Worm (Caenorhabditis elegans) whole organism, L4 larva: ENCODE results near the gene clec-83.

Source experiments
- F37D6.2 ChIP-seq: sonication (generic microtip); optimal IDR thresholded peaks from 2 replicates; lab custom pipeline; 2016; ENCODE audit warnings: mild to moderate bottlenecking, missing genetic modification characterization, missing compliant biosample characterization
- F44E2.7 ChIP-seq: fragments of 200-800 bp; sonication (Bioruptor generic); IDR thresholded peaks from 2 replicates; pipeline ENCODE4 v2.1.2; 2022; ENCODE audit warnings: missing genetic modification characterization, missing compliant biosample characterization
- R02D3.7 ChIP-seq: fragments of 150-350 bp; sonication (generic microtip); optimal IDR thresholded peaks from 3 replicates; lab custom pipeline; 2014; ENCODE audit warnings: missing biosample characterization, missing genetic modification characterization
- ama-1 ChIP-seq: fragments of 150-350 bp; optimal IDR thresholded peaks from 2 replicates; lab custom pipeline; 2014; ENCODE audit warnings: inconsistent platforms, mixed read lengths
- ceh-82 ChIP-seq: sonication (generic microtip); optimal IDR thresholded peaks from 2 replicates; lab custom pipeline; 2017; ENCODE audit warnings: missing biosample characterization, missing genetic modification characterization
- fkh-10 ChIP-seq: fragments of 150-350 bp; optimal IDR thresholded peaks from 2 replicates; lab custom pipeline; 2014; ENCODE audit warnings: missing biosample characterization, missing genetic modification reagents, missing genetic modification characterization
- fos-1 ChIP-seq: fragments of 150-350 bp; optimal IDR thresholded peaks from 2 replicates; lab custom pipeline; 2014; ENCODE audit warnings: missing biosample characterization, missing genetic modification characterization
- lin-15B ChIP-seq: fragments of 150-350 bp; sonication (generic microtip); optimal IDR thresholded peaks from 3 replicates; lab custom pipeline; 2014; ENCODE audit warnings: missing biosample characterization, missing genetic modification characterization
- lin-29 ChIP-seq: fragments of 200-800 bp; sonication (Bioruptor generic); IDR thresholded peaks from 2 replicates; pipeline ENCODE4 v1.3.6; 2022; ENCODE audit warnings: missing genetic modification reagents, missing genetic modification characterization, missing compliant biosample characterization
- lin-39 ChIP-seq: fragments of 150-350 bp; optimal IDR thresholded peaks from 2 replicates; lab custom pipeline; 2014; ENCODE audit warnings: missing biosample characterization, missing genetic modification reagents, missing genetic modification characterization
- mdl-1 ChIP-seq, 2 experiments: fragments of 150-350 bp in 1 of 2; sonication (generic microtip) in 1 of 2; optimal IDR thresholded peaks; 2 replicates each; lab custom pipeline; 2014 to 2017; ENCODE audit warnings: missing biosample characterization in 2 of 2, missing genetic modification characterization in 2 of 2
- mdt-29 ChIP-seq: fragments of 200-800 bp; sonication (Bioruptor generic); IDR thresholded peaks from 2 replicates; pipeline ENCODE4 v1.3.6; 2022; ENCODE audit warnings: missing genetic modification reagents, missing genetic modification characterization, missing compliant biosample characterization
- snpc-1.2 ChIP-seq: fragments of 200-800 bp; sonication (Bioruptor generic); IDR thresholded peaks from 2 replicates; pipeline ENCODE4 v1.3.6; 2022; ENCODE audit warnings: missing genetic modification reagents, missing genetic modification characterization, missing compliant biosample characterization
- unc-39 ChIP-seq: sonication (generic microtip); optimal IDR thresholded peaks from 2 replicates; lab custom pipeline; 2017; ENCODE audit warnings: missing biosample characterization, missing genetic modification characterization

DNA sequence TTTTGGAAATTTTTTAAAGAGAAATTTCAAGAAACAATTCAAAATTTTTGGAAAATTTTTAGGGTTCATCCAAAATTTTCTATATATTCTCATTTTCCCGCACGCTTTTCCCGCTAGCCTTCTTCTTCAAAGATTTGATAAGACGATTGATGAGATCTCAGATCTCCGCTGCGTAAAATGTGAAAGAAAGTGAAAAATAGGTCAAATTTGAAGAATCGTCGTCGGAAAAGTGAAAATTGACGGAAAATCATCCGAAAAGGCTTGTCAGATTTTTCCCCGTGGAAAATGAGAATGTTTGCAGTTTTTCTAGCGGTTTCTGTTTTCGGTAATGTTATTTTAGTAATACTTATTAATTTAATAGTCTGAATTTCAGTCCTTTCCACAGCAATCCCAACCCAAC lies 32.1 kb downstream of the clec-83 start, which contains the start of gene Y54G2A.76:
- TF ChIP-seq R02D3.7 (tag; lab: Kevin White, UChicago) (no peak), lin-39 (tag; lab: Kevin White, UChicago) (no peak), fos-1 (no peak), F37D6.2 (no peak), lin-29 (GFP tag; lab: Robert Waterston, UW) (no peak), mdt-29 (no peak), ama-1 (lab: Kevin White, UChicago) (no peak), F44E2.7 (GFP tag; lab: Robert Waterston, UW) (no peak), mdl-1 (tag; optimal IDR thresholded peaks at IDR 0.05; lab: Kevin White, UChicago) (no peak), ceh-82 (tag; lab: Kevin White, UChicago) (no peak), unc-39 (tag; lab: Kevin White, UChicago) (no peak), snpc-1.2 (GFP tag; lab: Robert Waterston, UW) (no peak), fkh-10 (no peak), lin-15B (tag; lab: Kevin White, UChicago) (no peak)
